Worm (Caenorhabditis elegans) whole organism, young adult: ENCODE results near the gene F56H9.9.

Experiments
- B0261.1 ChIP-seq: sonication (generic microtip); optimal IDR thresholded peaks from 2 replicates; lab custom pipeline; 2016; ENCODE audit warnings: mild to moderate bottlenecking, missing genetic modification characterization, moderate library complexity, missing compliant biosample characterization
- C17E4.6 ChIP-seq: fragments of 200-800 bp; sonication (Bioruptor generic); IDR thresholded peaks from 2 replicates; pipeline ENCODE4 v1.3.6; 2022; ENCODE audit warnings: missing genetic modification reagents, missing genetic modification characterization, missing compliant biosample characterization
- F10E7.11 ChIP-seq: sonication (generic microtip); optimal IDR thresholded peaks from 2 replicates; lab custom pipeline; 2017; ENCODE audit warnings: mild to moderate bottlenecking, missing genetic modification characterization, moderate library complexity, missing compliant biosample characterization
- F23B12.7 ChIP-seq: sonication (generic microtip); optimal IDR thresholded peaks from 2 replicates; lab custom pipeline; 2017; ENCODE audit warnings: missing genetic modification characterization, mild to moderate bottlenecking, missing compliant biosample characterization, antibody characterized with exemption, moderate library complexity; ENCODE audit not compliant: insufficient read depth
- F33H1.4 ChIP-seq: fragments of 200-800 bp; sonication (Bioruptor generic); IDR thresholded peaks from 2 replicates; pipeline ENCODE4 v1.3.6; 2022; ENCODE audit warnings: missing genetic modification reagents, missing genetic modification characterization, missing compliant biosample characterization
- F37B4.10 ChIP-seq: fragments of 200-800 bp; sonication (Bioruptor generic); IDR thresholded peaks from 2 replicates; pipeline ENCODE4 v1.3.6; 2022; ENCODE audit warnings: missing genetic modification characterization, missing compliant biosample characterization
- F55B11.4 ChIP-seq: sonication (generic microtip); optimal IDR thresholded peaks from 2 replicates; lab custom pipeline; 2016; ENCODE audit warnings: missing compliant biosample characterization, missing genetic modification characterization, borderline replicate concordance; ENCODE audit not compliant: insufficient read depth
- F57A8.1 ChIP-seq: fragments of 200-800 bp; sonication (Bioruptor generic); optimal IDR thresholded peaks from 2 replicates; lab custom pipeline; 2018; ENCODE audit warnings: mild to moderate bottlenecking, missing genetic modification characterization, moderate library complexity, missing compliant biosample characterization
- F57C9.4 ChIP-seq: sonication (generic microtip); optimal IDR thresholded peaks from 2 replicates; lab custom pipeline; 2017; ENCODE audit warnings: mild to moderate bottlenecking, missing genetic modification characterization, missing compliant biosample characterization
- K11D2.4 ChIP-seq: fragments of 200-800 bp; sonication (Bioruptor generic); IDR thresholded peaks from 2 replicates; pipeline ENCODE4 v1.3.6; 2022; ENCODE audit warnings: missing genetic modification reagents, missing genetic modification characterization, missing compliant biosample characterization
- K12H6.12 ChIP-seq: fragments of 200-800 bp; sonication (Bioruptor generic); optimal IDR thresholded peaks from 2 replicates; lab custom pipeline; 2018; ENCODE audit warnings: mild to moderate bottlenecking, missing genetic modification characterization, missing compliant biosample characterization
- Y67H2A.10 ChIP-seq: fragments of 200-800 bp; sonication (Bioruptor generic); conservative IDR thresholded peaks from 2 replicates; pipeline ENCODE4 v1.3.6; 2022; ENCODE audit warnings: missing genetic modification reagents, missing genetic modification characterization, missing compliant biosample characterization
- Y95B8A.8 ChIP-seq: fragments of 200-800 bp; sonication (Bioruptor generic); IDR thresholded peaks from 2 replicates; pipeline ENCODE4 v1.3.6; 2022; ENCODE audit warnings: missing genetic modification reagents, missing genetic modification characterization, missing compliant biosample characterization
- ZK185.1 ChIP-seq: sonication (generic microtip); optimal IDR thresholded peaks from 2 replicates; lab custom pipeline; 2016; ENCODE audit warnings: mild to moderate bottlenecking, missing genetic modification characterization, missing compliant biosample characterization; ENCODE audit not compliant: poor library complexity, severe bottlenecking
- akir-1 ChIP-seq: fragments of 200-800 bp; sonication (Bioruptor generic); optimal IDR thresholded peaks from 2 replicates; lab custom pipeline; 2018; ENCODE audit warnings: mild to moderate bottlenecking, missing genetic modification characterization, moderate library complexity, missing compliant biosample characterization
- aptf-3 ChIP-seq: fragments of 200-800 bp; sonication (Bioruptor generic); IDR thresholded peaks from 2 replicates; pipeline ENCODE4 v1.3.6; 2022; ENCODE audit warnings: missing genetic modification characterization, missing compliant biosample characterization
- attf-5 ChIP-seq: fragments of 200-800 bp; sonication (Bioruptor generic); optimal IDR thresholded peaks from 2 replicates; lab custom pipeline; 2018; ENCODE audit warnings: mild to moderate bottlenecking, missing genetic modification characterization, missing compliant biosample characterization
- bed-2 ChIP-seq: fragments of 200-800 bp; sonication (Bioruptor generic); IDR thresholded peaks from 2 replicates; pipeline ENCODE4 v1.3.6; 2022; ENCODE audit warnings: missing genetic modification reagents, missing genetic modification characterization, missing compliant biosample characterization
- ccch-3 ChIP-seq: fragments of 200-800 bp; sonication (Bioruptor generic); optimal IDR thresholded peaks from 2 replicates; lab custom pipeline; 2018; ENCODE audit warnings: mild to moderate bottlenecking, missing genetic modification characterization, missing compliant biosample characterization
- cebp-2 ChIP-seq: fragments of 200-800 bp; sonication (Bioruptor generic); IDR thresholded peaks from 2 replicates; pipeline ENCODE4 v1.3.6; 2022; ENCODE audit warnings: missing genetic modification characterization, missing compliant biosample characterization
- ceh-100 ChIP-seq: fragments of 200-800 bp; sonication (Bioruptor generic); IDR thresholded peaks from 2 replicates; pipeline ENCODE4 v1.3.6; 2022; ENCODE audit warnings: missing genetic modification reagents, missing genetic modification characterization, missing compliant biosample characterization
- dox-1 ChIP-seq: fragments of 200-800 bp; sonication (Bioruptor generic); IDR thresholded peaks from 2 replicates; pipeline ENCODE4 v1.3.6; 2022; ENCODE audit warnings: missing genetic modification reagents, missing genetic modification characterization, missing compliant biosample characterization
- dpff-1 ChIP-seq: sonication (generic microtip); optimal IDR thresholded peaks from 2 replicates; lab custom pipeline; 2017; ENCODE audit warnings: mild to moderate bottlenecking, missing genetic modification characterization, missing compliant biosample characterization
- efl-1 ChIP-seq: fragments of 150-350 bp; optimal IDR thresholded peaks from 2 replicates; lab custom pipeline; 2014; ENCODE audit warnings: missing biosample characterization, missing genetic modification reagents, missing genetic modification characterization
- egl-44 ChIP-seq: fragments of 200-800 bp; sonication (Bioruptor generic); IDR thresholded peaks from 2 replicates; pipeline ENCODE4 v1.3.6; 2022; ENCODE audit warnings: missing genetic modification reagents, missing genetic modification characterization, missing compliant biosample characterization
- gei-17 ChIP-seq: fragments of 200-800 bp; sonication (Bioruptor generic); optimal IDR thresholded peaks from 2 replicates; lab custom pipeline; 2018; ENCODE audit warnings: mild to moderate bottlenecking, missing genetic modification characterization, missing compliant biosample characterization
- hmg-1.2 ChIP-seq: fragments of 200-800 bp; sonication (Bioruptor generic); IDR thresholded peaks from 2 replicates; pipeline ENCODE4 v1.3.6; 2022; ENCODE audit warnings: missing genetic modification reagents, missing genetic modification characterization, missing compliant biosample characterization
- hmg-20 ChIP-seq: fragments of 200-800 bp; sonication (Bioruptor generic); IDR thresholded peaks from 2 replicates; pipeline ENCODE4 v1.3.6; 2022; ENCODE audit warnings: missing genetic modification reagents, missing genetic modification characterization, missing compliant biosample characterization
- lin-26 ChIP-seq: fragments of 200-800 bp; sonication (Bioruptor generic); IDR thresholded peaks from 2 replicates; pipeline ENCODE4 v1.3.6; 2022; ENCODE audit warnings: missing genetic modification reagents, missing genetic modification characterization, missing compliant biosample characterization
- lin-40 ChIP-seq: sonication (generic microtip); optimal IDR thresholded peaks from 2 replicates; lab custom pipeline; 2016; ENCODE audit warnings: missing genetic modification characterization, mild to moderate bottlenecking, missing compliant biosample characterization, missing genotype, missing genetic modification reagents
- lin-54 ChIP-seq: fragments of 200-800 bp; sonication (Bioruptor generic); optimal IDR thresholded peaks from 2 replicates; lab custom pipeline; 2018; ENCODE audit warnings: mild to moderate bottlenecking, missing genetic modification characterization, missing compliant biosample characterization
- lsl-1 ChIP-seq: fragments of 200-800 bp; sonication (Bioruptor generic); optimal IDR thresholded peaks from 2 replicates; lab custom pipeline; 2018; ENCODE audit warnings: mild to moderate bottlenecking, missing genetic modification characterization, moderate library complexity, missing compliant biosample characterization
- madf-10 ChIP-seq: sonication (generic microtip); optimal IDR thresholded peaks from 2 replicates; lab custom pipeline; 2016; ENCODE audit warnings: mild to moderate bottlenecking, missing genetic modification characterization, missing compliant biosample characterization
- madf-8 ChIP-seq: fragments of 200-800 bp; sonication (Bioruptor generic); conservative IDR thresholded peaks from 2 replicates; pipeline ENCODE4 v1.3.6; 2022; ENCODE audit warnings: missing genetic modification reagents, missing genetic modification characterization, missing compliant biosample characterization
- mes-4 ChIP-seq: sonication (generic microtip); optimal IDR thresholded peaks from 2 replicates; lab custom pipeline; 2016; ENCODE audit warnings: missing genotype, missing genetic modification characterization, missing compliant biosample characterization
- mxl-1 ChIP-seq: sonication (generic microtip); optimal IDR thresholded peaks from 2 replicates; lab custom pipeline; 2016; ENCODE audit warnings: missing genetic modification characterization, missing compliant biosample characterization
- nhr-27 ChIP-seq: fragments of 200-800 bp; sonication (Bioruptor generic); optimal IDR thresholded peaks from 2 replicates; lab custom pipeline; 2018; ENCODE audit warnings: mild to moderate bottlenecking, missing genetic modification characterization, moderate library complexity, missing compliant biosample characterization
- nhr-90 ChIP-seq: sonication (generic microtip); optimal IDR thresholded peaks from 2 replicates; lab custom pipeline; 2016; ENCODE audit warnings: missing genotype, mild to moderate bottlenecking, missing genetic modification characterization, missing compliant biosample characterization
- rcor-1 ChIP-seq: fragments of 200-800 bp; sonication (Bioruptor generic); IDR thresholded peaks from 2 replicates; pipeline ENCODE4 v1.3.6; 2022; ENCODE audit warnings: missing genetic modification reagents, missing genetic modification characterization, missing compliant biosample characterization
- repo-1 ChIP-seq: sonication (generic microtip); optimal IDR thresholded peaks from 2 replicates; lab custom pipeline; 2017; ENCODE audit warnings: mild to moderate bottlenecking, missing genetic modification characterization, missing compliant biosample characterization
- rpc-1 ChIP-seq, 2 experiments: fragments of 150-350 bp in 1 of 2; sonication (generic microtip) in 1 of 2; optimal IDR thresholded peaks; 2 replicates each; lab custom pipeline; 2014 to 2018; ENCODE audit warnings: missing biosample characterization in 1 of 2, missing genetic modification characterization in 1 of 2, missing genetic modification reagents in 1 of 2, missing genotype in 1 of 2
- sea-2 ChIP-seq: fragments of 200-800 bp; sonication (Bioruptor generic); IDR thresholded peaks from 2 replicates; pipeline ENCODE4 v1.3.6; 2022; ENCODE audit warnings: missing genetic modification characterization, missing compliant biosample characterization
- snpc-1.1 ChIP-seq: sonication (generic microtip); optimal IDR thresholded peaks from 2 replicates; lab custom pipeline; 2017; ENCODE audit warnings: missing genetic modification characterization, mild to moderate bottlenecking, missing compliant biosample characterization, antibody characterized with exemption, moderate library complexity, missing genotype, missing genetic modification reagents; ENCODE audit not compliant: insufficient read depth
- snpc-1.3 ChIP-seq: sonication (generic microtip); optimal IDR thresholded peaks from 2 replicates; lab custom pipeline; 2017; ENCODE audit warnings: missing genetic modification characterization, mild to moderate bottlenecking, missing compliant biosample characterization, antibody characterized with exemption, moderate library complexity, missing genotype, missing genetic modification reagents; ENCODE audit not compliant: insufficient read depth
- somi-1 ChIP-seq: fragments of 200-800 bp; sonication (Bioruptor generic); optimal IDR thresholded peaks from 2 replicates; lab custom pipeline; 2018; ENCODE audit warnings: mild to moderate bottlenecking, missing genetic modification characterization, missing compliant biosample characterization
- tbx-9 ChIP-seq: sonication (generic microtip); optimal IDR thresholded peaks from 2 replicates; lab custom pipeline; 2016; ENCODE audit warnings: borderline replicate concordance, missing genetic modification characterization, inconsistent platforms, missing compliant biosample characterization
- tlf-1 ChIP-seq: fragments of 200-800 bp; sonication (Bioruptor generic); optimal IDR thresholded peaks from 2 replicates; lab custom pipeline; 2018; ENCODE audit warnings: mild to moderate bottlenecking, missing genetic modification characterization, missing compliant biosample characterization

Gene F56H9.9

DNA sequence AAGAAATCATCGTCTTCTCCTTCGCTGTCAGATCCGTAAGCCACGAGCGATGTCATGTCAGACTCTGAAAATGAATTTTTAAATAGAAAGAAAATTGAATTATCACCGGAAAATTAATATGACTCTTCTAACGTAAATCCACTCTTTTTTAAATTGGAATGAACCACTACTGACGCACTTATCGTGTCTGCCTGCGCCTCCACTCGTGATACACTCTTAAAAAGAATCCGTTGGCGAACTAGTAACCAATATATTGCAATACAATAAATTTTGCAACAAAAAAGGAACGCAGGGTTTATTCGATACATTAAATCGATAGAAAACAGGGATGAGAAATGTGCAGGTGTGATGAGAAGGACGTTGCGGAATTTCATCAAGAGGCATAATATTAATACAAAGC, 35.2 kb upstream of the F56H9.9 start, which contains the start of gene ccch-3 (continued):
- TF ChIP-seq madf-10 (tag; lab: Kevin White, UChicago): peak; percentile 27
- no peak for TF ChIP-seq F57A8.1
- TF ChIP-seq ceh-100 (GFP tag; lab: Robert Waterston, UW): 0 out of 2 replicates have a peak, but pooled peaks have one; percentile 9
- peak; percentile 80 for TF ChIP-seq attf-5 (GFP tag; lab: Kevin White, UChicago)
- TF ChIP-seq dpff-1 (tag; lab: Kevin White, UChicago): no peak
- TF ChIP-seq lin-26 (GFP tag; lab: Robert Waterston, UW): peak; percentile 44; the same call in 1 of the 2 replicates
- peak; percentile 71 for TF ChIP-seq rcor-1 (GFP tag; lab: Robert Waterston, UW)
- no peak for TF ChIP-seq sea-2 (GFP tag; lab: Robert Waterston, UW)
- no peak for TF ChIP-seq F10E7.11 (tag; lab: Kevin White, UChicago)
- peak; percentile 1 for TF ChIP-seq repo-1 (tag; lab: Kevin White, UChicago)
- TF ChIP-seq bed-2 (GFP tag; lab: Robert Waterston, UW): no peak
- no peak for TF ChIP-seq madf-8 (GFP tag; lab: Robert Waterston, UW)
- no peak for TF ChIP-seq rpc-1 (optimal IDR thresholded peaks at IDR 0.05; lab: Kevin White, UChicago)
- no peak for TF ChIP-seq rpc-1 (tag; optimal IDR thresholded peaks at IDR 0.05; lab: Kevin White, UChicago)
- no peak for TF ChIP-seq cebp-2 (GFP tag; lab: Robert Waterston, UW)
- TF ChIP-seq mxl-1 (tag; lab: Kevin White, UChicago): no peak
- TF ChIP-seq ccch-3 (GFP tag; lab: Kevin White, UChicago): no peak
- TF ChIP-seq aptf-3 (GFP tag; lab: Robert Waterston, UW): no peak
- TF ChIP-seq lin-54 (GFP tag; lab: Kevin White, UChicago): peak; percentile 83
- peak; percentile 39 for TF ChIP-seq nhr-90 (tag; lab: Kevin White, UChicago)
- TF ChIP-seq lin-40 (tag; lab: Kevin White, UChicago): peak; percentile 70
- 0 out of 2 replicates have a peak, but pooled peaks have one; percentile 27 for TF ChIP-seq K11D2.4
- no peak for TF ChIP-seq ZK185.1 (tag; lab: Kevin White, UChicago)
- no peak for TF ChIP-seq mes-4
- no peak for TF ChIP-seq F37B4.10 (GFP tag; lab: Robert Waterston, UW)
- TF ChIP-seq tbx-9 (tag; lab: Kevin White, UChicago): no peak
- peak; percentile 36 for TF ChIP-seq snpc-1.3 (tag; lab: Kevin White, UChicago)
- TF ChIP-seq hmg-1.2 (GFP tag; lab: Robert Waterston, UW): peak; percentile 67
- TF ChIP-seq snpc-1.1 (tag; lab: Kevin White, UChicago): no peak
- TF ChIP-seq F23B12.7 (tag; lab: Kevin White, UChicago): no peak
- peak; percentile 22; the same call in 1 of the 2 replicates for TF ChIP-seq C17E4.6
- TF ChIP-seq K12H6.12 (tag; lab: Kevin White, UChicago): peak; percentile 5
- no peak for TF ChIP-seq gei-17 (GFP tag; lab: Kevin White, UChicago)
- TF ChIP-seq Y95B8A.8 (GFP tag; lab: Robert Waterston, UW): no peak
- TF ChIP-seq egl-44 (GFP tag; lab: Robert Waterston, UW): peak; percentile 47; the same call in 1 of the 2 replicates
- peak; percentile 52 for TF ChIP-seq lsl-1 (GFP tag; lab: Kevin White, UChicago)
- TF ChIP-seq B0261.1: peak; percentile 7
- TF ChIP-seq F55B11.4: no peak
- no peak for TF ChIP-seq efl-1
- TF ChIP-seq tlf-1 (GFP tag; lab: Kevin White, UChicago): peak; percentile 59
- no peak for TF ChIP-seq F57C9.4
- TF ChIP-seq F33H1.4 (GFP tag; lab: Robert Waterston, UW): peak; percentile 26
- TF ChIP-seq dox-1 (GFP tag; lab: Robert Waterston, UW): peak; percentile 72; the same call in 1 of the 2 replicates
- peak; percentile 42 for TF ChIP-seq somi-1 (GFP tag; lab: Kevin White, UChicago)
- TF ChIP-seq nhr-27 (tag; lab: Kevin White, UChicago): no peak
- TF ChIP-seq akir-1: no peak
- TF ChIP-seq Y67H2A.10: no peak
- 0 out of 2 replicates have a peak, but pooled peaks have one; percentile 10 for TF ChIP-seq hmg-20 (GFP tag; lab: Robert Waterston, UW)
